Worm (Caenorhabditis elegans) whole organism, L2 larva: ENCODE measurements around the gene H08J19.1.
A peak's percentile ranks its signal among the peaks of the same experiment; 100 is the strongest.

Experiments
- C34F6.9 ChIP-seq: fragments of 150-350 bp; optimal IDR thresholded peaks from 2 replicates; lab custom pipeline; 2014; ENCODE audit warnings: missing biosample characterization, missing genetic modification characterization
- F13H6.1 ChIP-seq: sonication (generic microtip); optimal IDR thresholded peaks from 2 replicates; lab custom pipeline; 2016; ENCODE audit warnings: missing genetic modification characterization, missing compliant biosample characterization
- R02D3.7 ChIP-seq: fragments of 150-350 bp; optimal IDR thresholded peaks from 2 replicates; lab custom pipeline; 2014; ENCODE audit warnings: missing biosample characterization, missing genetic modification characterization
- Y55F3AM.14 ChIP-seq: fragments of 200-800 bp; sonication (Bioruptor generic); optimal IDR thresholded peaks from 2 replicates; lab custom pipeline; 2018; ENCODE audit warnings: mild to moderate bottlenecking, missing genetic modification characterization, missing compliant biosample characterization
- ZK546.5 ChIP-seq: sonication (generic microtip); optimal IDR thresholded peaks from 2 replicates; lab custom pipeline; 2017; ENCODE audit warnings: missing biosample characterization, missing genetic modification characterization
- alr-1 ChIP-seq: fragments of 150-350 bp; optimal IDR thresholded peaks from 2 replicates; lab custom pipeline; 2014; ENCODE audit warnings: missing biosample characterization, missing genetic modification characterization
- ama-1 ChIP-seq: fragments of 150-350 bp; optimal IDR thresholded peaks from 2 replicates; lab custom pipeline; 2018; ENCODE audit warnings: inconsistent platforms
- ceh-82 ChIP-seq: fragments of 150-350 bp; optimal IDR thresholded peaks from 2 replicates; lab custom pipeline; 2014; ENCODE audit warnings: missing biosample characterization, missing genetic modification characterization
- crh-2 ChIP-seq: sonication (generic microtip); optimal IDR thresholded peaks from 2 replicates; lab custom pipeline; 2017; ENCODE audit warnings: missing biosample characterization, missing genetic modification characterization
- dmd-4 ChIP-seq: sonication (generic microtip); optimal IDR thresholded peaks from 2 replicates; lab custom pipeline; 2017; ENCODE audit warnings: missing biosample characterization, missing genetic modification characterization
- egl-27 ChIP-seq: sonication (generic microtip); optimal IDR thresholded peaks from 3 replicates; lab custom pipeline; 2017; ENCODE audit warnings: missing biosample characterization, missing genetic modification reagents, missing genetic modification characterization
- fos-1 ChIP-seq: fragments of 150-350 bp; optimal IDR thresholded peaks from 2 replicates; lab custom pipeline; 2014; ENCODE audit warnings: missing biosample characterization, missing genetic modification characterization
- gmeb-1 ChIP-seq: fragments of 150-350 bp; optimal IDR thresholded peaks from 2 replicates; lab custom pipeline; 2014; ENCODE audit warnings: missing biosample characterization, missing genetic modification characterization
- lin-13 ChIP-seq: fragments of 150-350 bp; optimal IDR thresholded peaks from 2 replicates; lab custom pipeline; 2014; ENCODE audit warnings: missing biosample characterization, missing genetic modification reagents, missing genetic modification characterization
- lsy-2 ChIP-seq, 2 experiments: fragments of 150-350 bp in 1 of 2; sonication (generic microtip) in 1 of 2; optimal IDR thresholded peaks; 2 replicates each; lab custom pipeline; 2014 to 2017; ENCODE audit warnings: missing biosample characterization in 2 of 2, missing genetic modification characterization in 2 of 2
- mab-5 ChIP-seq: fragments of 150-350 bp; optimal IDR thresholded peaks from 2 replicates; lab custom pipeline; 2014; ENCODE audit warnings: missing biosample characterization, missing genetic modification characterization
- mbf-1 ChIP-seq: sonication (generic microtip); optimal IDR thresholded peaks from 2 replicates; lab custom pipeline; 2017; ENCODE audit warnings: missing biosample characterization, missing genetic modification characterization
- mdl-1 ChIP-seq, 2 experiments: fragments of 150-350 bp in 1 of 2; sonication (generic microtip) in 1 of 2; optimal IDR thresholded peaks; 2 replicates each; lab custom pipeline; 2017; ENCODE audit warnings: missing biosample characterization in 2 of 2, missing genetic modification characterization in 2 of 2
- nhr-10 ChIP-seq: sonication (generic microtip); optimal IDR thresholded peaks from 2 replicates; lab custom pipeline; 2017; ENCODE audit warnings: missing biosample characterization, missing genetic modification characterization
- nhr-129 ChIP-seq: fragments of 150-350 bp; optimal IDR thresholded peaks from 2 replicates; lab custom pipeline; 2014; ENCODE audit warnings: missing biosample characterization, missing genetic modification characterization
- nhr-21 ChIP-seq: fragments of 150-350 bp; optimal IDR thresholded peaks from 2 replicates; lab custom pipeline; 2014; ENCODE audit warnings: missing biosample characterization, missing genetic modification characterization
- nhr-23 ChIP-seq: fragments of 150-350 bp; optimal IDR thresholded peaks from 2 replicates; lab custom pipeline; 2014; ENCODE audit warnings: missing biosample characterization, missing genetic modification reagents, missing genetic modification characterization
- nhr-237 ChIP-seq: fragments of 150-350 bp; optimal IDR thresholded peaks from 2 replicates; lab custom pipeline; 2014; ENCODE audit warnings: missing biosample characterization, missing genetic modification characterization
- nhr-25 ChIP-seq: fragments of 150-350 bp; sonication (generic microtip); optimal IDR thresholded peaks from 3 replicates; lab custom pipeline; 2014; ENCODE audit warnings: missing biosample characterization, missing genetic modification characterization
- nhr-6 ChIP-seq: fragments of 150-350 bp; optimal IDR thresholded peaks from 2 replicates; lab custom pipeline; 2014; ENCODE audit warnings: missing biosample characterization, missing genetic modification characterization
- nhr-77 ChIP-seq: fragments of 150-350 bp; optimal IDR thresholded peaks from 2 replicates; lab custom pipeline; 2014; ENCODE audit warnings: missing biosample characterization, missing genetic modification characterization
- peb-1 ChIP-seq: fragments of 150-350 bp; optimal IDR thresholded peaks from 2 replicates; lab custom pipeline; 2014; ENCODE audit warnings: missing biosample characterization, missing genetic modification characterization
- sem-4 ChIP-seq: fragments of 150-350 bp; optimal IDR thresholded peaks from 2 replicates; lab custom pipeline; 2014; ENCODE audit warnings: missing biosample characterization, missing genetic modification reagents, missing genetic modification characterization
- sma-3 ChIP-seq: sonication (generic microtip); optimal IDR thresholded peaks from 2 replicates; lab custom pipeline; 2016; ENCODE audit warnings: missing genetic modification reagents, missing genetic modification characterization, missing compliant biosample characterization
- sma-9 ChIP-seq, 2 experiments: fragments of 150-350 bp in 1 of 2; sonication (generic microtip) in 1 of 2; optimal IDR thresholded peaks; 2 replicates each; lab custom pipeline; 2014 to 2016; ENCODE audit warnings: missing genetic modification characterization in 2 of 2, mild to moderate bottlenecking in 1 of 2, missing biosample characterization in 1 of 2, missing compliant biosample characterization in 1 of 2, missing genetic modification reagents in 1 of 2, moderate library complexity in 1 of 2
- snpc-4 ChIP-seq: fragments of 150-350 bp; optimal IDR thresholded peaks from 2 replicates; lab custom pipeline; 2014; ENCODE audit warnings: missing biosample characterization, missing genetic modification characterization
- unc-39 ChIP-seq: fragments of 150-350 bp; optimal IDR thresholded peaks from 2 replicates; lab custom pipeline; 2014; ENCODE audit warnings: missing biosample characterization, missing genetic modification characterization
- unc-55 ChIP-seq: fragments of 150-350 bp; sonication (generic microtip); optimal IDR thresholded peaks from 3 replicates; lab custom pipeline; 2014; ENCODE audit warnings: missing biosample characterization, missing genetic modification reagents, missing genetic modification characterization
- zag-1 ChIP-seq: fragments of 150-350 bp; optimal IDR thresholded peaks from 2 replicates; lab custom pipeline; 2014; ENCODE audit warnings: missing biosample characterization, missing genetic modification characterization
- ztf-1 ChIP-seq: fragments of 200-800 bp; sonication (Bioruptor generic); conservative IDR thresholded peaks from 2 replicates; pipeline ENCODE4 v1.3.6; 2022; ENCODE audit warnings: missing genetic modification characterization, missing compliant biosample characterization
- ztf-11 ChIP-seq: sonication (generic microtip); optimal IDR thresholded peaks from 2 replicates; lab custom pipeline; 2017; ENCODE audit warnings: missing biosample characterization, missing genetic modification characterization
- ztf-4 ChIP-seq: fragments of 150-350 bp; optimal IDR thresholded peaks from 2 replicates; lab custom pipeline; 2014; ENCODE audit warnings: missing biosample characterization, missing genetic modification characterization

H08J19.1 gene

ce11 chrX:15613745-15614229, 29.0 kb upstream of the H08J19.1 start, which contains the start of gene K09E9.3:
Gene K09E9.3, minus strand, starts transcription at chrX:15613795.
- no peak for TF ChIP-seq nhr-23
- no peak for TF ChIP-seq R02D3.7 (tag; lab: Kevin White, UChicago)
- TF ChIP-seq unc-55 (GFP tag; lab: Kevin White, UChicago) = peak; percentile 36
- TF ChIP-seq sma-9 (GFP tag; optimal IDR thresholded peaks at IDR 0.05; lab: Kevin White, UChicago) = no peak
- TF ChIP-seq sma-9 (tag; optimal IDR thresholded peaks at IDR 0.05; lab: Kevin White, UChicago) = no peak
- TF ChIP-seq zag-1 (tag; lab: Kevin White, UChicago) = no peak
- TF ChIP-seq alr-1 (tag; lab: Kevin White, UChicago) = no peak
- TF ChIP-seq sem-4 (tag; lab: Kevin White, UChicago) = no peak
- TF ChIP-seq peb-1 (tag; lab: Kevin White, UChicago) = no peak
- no peak for TF ChIP-seq sma-3 (GFP tag; lab: Kevin White, UChicago)
- no peak for TF ChIP-seq ztf-1 (GFP tag; lab: Robert Waterston, UW)
- TF ChIP-seq lin-13 (GFP tag; lab: Kevin White, UChicago) = peak; percentile 1
- no peak for TF ChIP-seq C34F6.9 (tag; lab: Kevin White, UChicago)
- TF ChIP-seq lsy-2 (tag; optimal IDR thresholded peaks at IDR 0.05; lab: Kevin White, UChicago) = peak in 1 of 2 experiments; percentile 30

ce11 chrX:15616443-15616842, 26.3 kb upstream of the H08J19.1 start, which contains the start of gene ergi-3:
Gene ergi-3, minus strand, starts transcription at chrX:15616753.
- TF ChIP-seq nhr-77 (no peak), C34F6.9 (tag; lab: Kevin White, UChicago) (peak; percentile 86), fos-1 (peak; percentile 76), peb-1 (tag; lab: Kevin White, UChicago) (no peak), crh-2 (tag; lab: Kevin White, UChicago) (peak; percentile 96), snpc-4 (tag; lab: Kevin White, UChicago) (peak; percentile 3), egl-27 (no peak), ama-1 (lab: Kevin White, UChicago) (peak; percentile 17), unc-39 (tag; lab: Kevin White, UChicago) (no peak), mab-5 (tag; lab: Kevin White, UChicago) (peak; percentile 54), ztf-4 (tag; lab: Kevin White, UChicago) (peak; percentile 55), nhr-6 (tag; lab: Kevin White, UChicago) (peak; percentile 52), mdl-1 (tag; optimal IDR thresholded peaks at IDR 0.05; lab: Kevin White, UChicago) (peak in 1 of 2 experiments; percentile 5), R02D3.7 (tag; lab: Kevin White, UChicago) (no peak), unc-55 (GFP tag; lab: Kevin White, UChicago) (peak; percentile 89), zag-1 (tag; lab: Kevin White, UChicago) (peak; percentile 36), nhr-237 (tag; lab: Kevin White, UChicago) (no peak), sma-9 (GFP tag; optimal IDR thresholded peaks at IDR 0.05; lab: Kevin White, UChicago) (peak; percentile 69), sma-9 (tag; optimal IDR thresholded peaks at IDR 0.05; lab: Kevin White, UChicago) (no peak), F13H6.1 (peak; percentile 29), nhr-23 (no peak), Y55F3AM.14 (GFP tag; lab: Kevin White, UChicago) (no peak), nhr-10 (tag; lab: Kevin White, UChicago) (no peak), gmeb-1 (tag; lab: Kevin White, UChicago) (peak; percentile 36), ZK546.5 (tag; lab: Kevin White, UChicago) (no peak), dmd-4 (tag; lab: Kevin White, UChicago) (no peak), ceh-82 (no peak), nhr-21 (peak; percentile 41), sem-4 (tag; lab: Kevin White, UChicago) (peak; percentile 82), nhr-25 (tag; lab: Kevin White, UChicago) (peak; percentile 66), sma-3 (GFP tag; lab: Kevin White, UChicago) (peak; percentile 33), nhr-129 (tag; lab: Kevin White, UChicago) (peak; percentile 86), mbf-1 (tag; lab: Kevin White, UChicago) (no peak), lsy-2 (tag; optimal IDR thresholded peaks at IDR 0.05; lab: Kevin White, UChicago) (peak in 1 of 2 experiments; percentile 78), lin-13 (GFP tag; lab: Kevin White, UChicago) (peak; percentile 73), ztf-11 (tag; lab: Kevin White, UChicago) (no peak)

- peak; percentile 28 for TF ChIP-seq nhr-129 (tag; lab: Kevin White, UChicago)
- no peak for TF ChIP-seq nhr-21
- peak; percentile 52 for TF ChIP-seq crh-2 (tag; lab: Kevin White, UChicago)
- peak in 1 of 2 experiments; percentile 32 for TF ChIP-seq lsy-2 (tag; optimal IDR thresholded peaks at IDR 0.05; lab: Kevin White, UChicago)
- TF ChIP-seq mdl-1 (tag; optimal IDR thresholded peaks at IDR 0.05; lab: Kevin White, UChicago) = no peak
- TF ChIP-seq sma-9 (GFP tag; optimal IDR thresholded peaks at IDR 0.05; lab: Kevin White, UChicago) = peak; percentile 20
- TF ChIP-seq sma-9 (tag; optimal IDR thresholded peaks at IDR 0.05; lab: Kevin White, UChicago) = no peak
- TF ChIP-seq zag-1 (tag; lab: Kevin White, UChicago) = peak; percentile 18
- TF ChIP-seq nhr-25 (tag; lab: Kevin White, UChicago) = no peak
- peak; percentile 55 for TF ChIP-seq C34F6.9 (tag; lab: Kevin White, UChicago)
- TF ChIP-seq R02D3.7 (tag; lab: Kevin White, UChicago) = no peak
- TF ChIP-seq fos-1 = peak; percentile 18
These were observed 25.6 kb upstream of the H08J19.1 start for ce11 chrX:15617168-15617567.
